Fruit fly (Drosophila melanogaster) whole organism, wandering third instar larva: ENCODE measurements around the gene ssp2.
A peak's percentile ranks its signal among the peaks of the same experiment; 100 is the strongest.

Experiments used
- Abd-B ChIP-seq: fragments of >200 bp; optimal IDR thresholded peaks from 2 replicates; lab custom pipeline; 2017; ENCODE audit warnings: missing biosample characterization, missing genetic modification characterization
- CG32264 ChIP-seq: fragments of 200-800 bp; sonication (Bioruptor generic); optimal IDR thresholded peaks from 2 replicates; lab custom pipeline; 2016; ENCODE audit warnings: missing biosample characterization, missing genetic modification characterization
- CG9705 ChIP-seq: fragments of 200-800 bp; sonication (Bioruptor generic); optimal IDR thresholded peaks from 2 replicates; lab custom pipeline; 2018; ENCODE audit warnings: missing biosample characterization, mild to moderate bottlenecking, missing genetic modification characterization
- CrebA ChIP-seq: fragments of 200-800 bp; sonication (Bioruptor generic); optimal IDR thresholded peaks from 2 replicates; lab custom pipeline; 2016; ENCODE audit warnings: missing biosample characterization, mild to moderate bottlenecking, missing genetic modification characterization, borderline replicate concordance
- Dfd ChIP-seq: fragments of >200 bp; optimal IDR thresholded peaks from 2 replicates; lab custom pipeline; 2017; ENCODE audit warnings: missing biosample characterization, missing genetic modification characterization
- Dif ChIP-seq: fragments of 200-275, 200-300 bp; sonication (Bioruptor generic); optimal IDR thresholded peaks from 2 replicates; lab custom pipeline; 2018; ENCODE audit warnings: missing biosample characterization, missing genetic modification characterization; ENCODE audit not compliant: partially characterized antibody
- GATAd ChIP-seq: sonication (Bioruptor generic); optimal IDR thresholded peaks from 2 replicates; lab custom pipeline; 2016; ENCODE audit warnings: missing biosample characterization, missing genetic modification characterization
- HLH106 ChIP-seq: fragments of 200-800 bp; optimal IDR thresholded peaks from 3 replicates; lab custom pipeline; 2019; ENCODE audit warnings: missing biosample characterization, mild to moderate bottlenecking, missing genetic modification characterization, moderate library complexity
- Hnf4 ChIP-seq: fragments of 200-800 bp; sonication (Bioruptor generic); optimal IDR thresholded peaks from 2 replicates; lab custom pipeline; 2016; ENCODE audit warnings: missing biosample characterization, mild to moderate bottlenecking, missing genetic modification characterization
- Hr78 ChIP-seq: fragments of >200 bp; optimal IDR thresholded peaks from 2 replicates; lab custom pipeline; 2017; ENCODE audit warnings: missing biosample characterization, missing genetic modification characterization
- Hr83 ChIP-seq: fragments of 200-300 bp; sonication (Bioruptor generic); optimal IDR thresholded peaks from 2 replicates; lab custom pipeline; 2016; ENCODE audit warnings: missing biosample characterization, mild to moderate bottlenecking, missing genetic modification characterization, moderate library complexity; ENCODE audit not compliant: poor library complexity, severe bottlenecking
- Jra ChIP-seq: sonication (Bioruptor generic); optimal IDR thresholded peaks from 2 replicates; lab custom pipeline; 2016; ENCODE audit warnings: missing biosample characterization, missing genetic modification characterization
- Mio ChIP-seq: sonication (Bioruptor generic); optimal IDR thresholded peaks from 2 replicates; lab custom pipeline; 2016; ENCODE audit warnings: missing biosample characterization, missing genetic modification characterization
- Myc ChIP-seq: fragments of >200 bp; optimal IDR thresholded peaks from 2 replicates; lab custom pipeline; 2017
- N ChIP-seq: fragments of >200 bp; optimal IDR thresholded peaks from 2 replicates; lab custom pipeline; 2018; ENCODE audit warnings: missing biosample characterization, missing external identifiers, missing genetic modification characterization
- OdsH ChIP-seq: fragments of 200-800 bp; sonication (Bioruptor generic); optimal IDR thresholded peaks from 2 replicates; lab custom pipeline; 2016; ENCODE audit warnings: missing biosample characterization, mild to moderate bottlenecking, missing genetic modification characterization
- Rel ChIP-seq, 2 experiments: fragments of 200-800 bp; sonication (Bioruptor generic) in 1 of 2; optimal IDR thresholded peaks; 2 replicates in 1 of 2; 3 replicates in 1 of 2; lab custom pipeline; 2016 to 2019; ENCODE audit warnings: mild to moderate bottlenecking in 2 of 2, missing biosample characterization in 2 of 2, missing genetic modification characterization in 2 of 2, moderate library complexity in 1 of 2
- Sp1 ChIP-seq: fragments of 200-800 bp; sonication (Bioruptor generic); optimal IDR thresholded peaks from 3 replicates; lab custom pipeline; 2019; ENCODE audit warnings: missing biosample characterization, mild to moderate bottlenecking, missing genetic modification characterization, moderate library complexity
- Vsx2 ChIP-seq: fragments of 200-300, 225-300 bp; sonication (Bioruptor generic); optimal IDR thresholded peaks from 2 replicates; lab custom pipeline; 2018; ENCODE audit warnings: missing biosample characterization, missing genetic modification characterization; ENCODE audit not compliant: partially characterized antibody
- br ChIP-seq: fragments of 200-800 bp; sonication (Bioruptor generic); optimal IDR thresholded peaks from 2 replicates; lab custom pipeline; 2016; ENCODE audit warnings: missing biosample characterization, missing genetic modification characterization
- brk ChIP-seq: fragments of 200-800 bp; sonication (Bioruptor generic); optimal IDR thresholded peaks from 2 replicates; lab custom pipeline; 2016; ENCODE audit warnings: missing biosample characterization, mild to moderate bottlenecking, missing genetic modification characterization
- dl ChIP-seq, 2 experiments: fragments of 175-275, 200-275 bp in 1 of 2; fragments of 200-275 bp in 1 of 2; sonication (Bioruptor generic); optimal IDR thresholded peaks; lab custom pipeline; 2018; ENCODE audit warnings: mild to moderate bottlenecking in 2 of 2, missing biosample characterization in 2 of 2, missing genetic modification characterization in 2 of 2, moderate library complexity in 2 of 2; ENCODE audit not compliant: partially characterized antibody in 2 of 2, insufficient read depth in 1 of 2
- dmrt93B ChIP-seq: fragments of 200-800 bp; sonication (Bioruptor generic); optimal IDR thresholded peaks from 2 replicates; lab custom pipeline; 2018; ENCODE audit warnings: missing biosample characterization, mild to moderate bottlenecking, missing genetic modification characterization
- dsf ChIP-seq: sonication (Bioruptor generic); optimal IDR thresholded peaks from 2 replicates; lab custom pipeline; 2016; ENCODE audit warnings: missing biosample characterization, missing genetic modification characterization, borderline replicate concordance
- ey ChIP-seq: fragments of 200-800 bp; sonication (Bioruptor generic); optimal IDR thresholded peaks from 2 replicates; lab custom pipeline; 2016; ENCODE audit warnings: missing biosample characterization, missing genetic modification characterization
- foxo ChIP-seq, 2 experiments: fragments of 200-800 bp; sonication (Bioruptor generic); optimal IDR thresholded peaks; 2 replicates in 1 of 2; 3 replicates in 1 of 2; lab custom pipeline; 2016 to 2017; ENCODE audit warnings: missing biosample characterization in 2 of 2, missing genetic modification characterization in 2 of 2
- fru ChIP-seq: fragments of 200-800 bp; sonication (Bioruptor generic); optimal IDR thresholded peaks from 3 replicates; lab custom pipeline; 2016; ENCODE audit warnings: missing biosample characterization, mild to moderate bottlenecking, missing genetic modification characterization
- h ChIP-seq: fragments of 200-800 bp; sonication (Bioruptor generic); optimal IDR thresholded peaks from 3 replicates; lab custom pipeline; 2016; ENCODE audit warnings: missing biosample characterization, mild to moderate bottlenecking, missing genetic modification characterization
- jim ChIP-seq: fragments of 175-275, 200-325 bp; sonication (Bioruptor generic); optimal IDR thresholded peaks from 2 replicates; lab custom pipeline; 2016; ENCODE audit warnings: missing biosample characterization, mild to moderate bottlenecking, missing genetic modification characterization
- lola ChIP-seq: fragments of >200 bp; optimal IDR thresholded peaks from 2 replicates; lab custom pipeline; 2017; ENCODE audit warnings: missing biosample characterization, missing genetic modification characterization
- pan ChIP-seq: fragments of >200 bp; optimal IDR thresholded peaks from 2 replicates; lab custom pipeline; 2017
- psq ChIP-seq: fragments of 200-800 bp; sonication (Bioruptor generic); optimal IDR thresholded peaks from 3 replicates; lab custom pipeline; 2017; ENCODE audit warnings: missing biosample characterization, mild to moderate bottlenecking, missing genetic modification characterization, moderate library complexity
- rgr ChIP-seq: fragments of 200-800 bp; sonication (Bioruptor generic); optimal IDR thresholded peaks from 3 replicates; lab custom pipeline; 2016; ENCODE audit warnings: missing biosample characterization, mild to moderate bottlenecking, missing genetic modification characterization
- sage ChIP-seq: fragments of 200-800 bp; sonication (Bioruptor generic); optimal IDR thresholded peaks from 2 replicates; lab custom pipeline; 2016; ENCODE audit warnings: missing biosample characterization, mild to moderate bottlenecking, missing genetic modification characterization
- sv ChIP-seq: fragments of 200-800 bp; sonication (Bioruptor generic); optimal IDR thresholded peaks from 3 replicates; lab custom pipeline; 2016; ENCODE audit warnings: missing biosample characterization, missing genetic modification characterization
- tai ChIP-seq: sonication (Bioruptor generic); optimal IDR thresholded peaks from 2 replicates; lab custom pipeline; 2016; ENCODE audit warnings: missing biosample characterization, missing genetic modification characterization
- usp ChIP-seq: fragments of >200 bp; optimal IDR thresholded peaks from 2 replicates; lab custom pipeline; 2017; ENCODE audit warnings: missing biosample characterization, missing genetic modification characterization
- woc ChIP-seq: sonication (Bioruptor generic); optimal IDR thresholded peaks from 2 replicates; lab custom pipeline; 2016; ENCODE audit warnings: missing biosample characterization, mild to moderate bottlenecking, missing genetic modification characterization

The ssp2 gene

DNA sequence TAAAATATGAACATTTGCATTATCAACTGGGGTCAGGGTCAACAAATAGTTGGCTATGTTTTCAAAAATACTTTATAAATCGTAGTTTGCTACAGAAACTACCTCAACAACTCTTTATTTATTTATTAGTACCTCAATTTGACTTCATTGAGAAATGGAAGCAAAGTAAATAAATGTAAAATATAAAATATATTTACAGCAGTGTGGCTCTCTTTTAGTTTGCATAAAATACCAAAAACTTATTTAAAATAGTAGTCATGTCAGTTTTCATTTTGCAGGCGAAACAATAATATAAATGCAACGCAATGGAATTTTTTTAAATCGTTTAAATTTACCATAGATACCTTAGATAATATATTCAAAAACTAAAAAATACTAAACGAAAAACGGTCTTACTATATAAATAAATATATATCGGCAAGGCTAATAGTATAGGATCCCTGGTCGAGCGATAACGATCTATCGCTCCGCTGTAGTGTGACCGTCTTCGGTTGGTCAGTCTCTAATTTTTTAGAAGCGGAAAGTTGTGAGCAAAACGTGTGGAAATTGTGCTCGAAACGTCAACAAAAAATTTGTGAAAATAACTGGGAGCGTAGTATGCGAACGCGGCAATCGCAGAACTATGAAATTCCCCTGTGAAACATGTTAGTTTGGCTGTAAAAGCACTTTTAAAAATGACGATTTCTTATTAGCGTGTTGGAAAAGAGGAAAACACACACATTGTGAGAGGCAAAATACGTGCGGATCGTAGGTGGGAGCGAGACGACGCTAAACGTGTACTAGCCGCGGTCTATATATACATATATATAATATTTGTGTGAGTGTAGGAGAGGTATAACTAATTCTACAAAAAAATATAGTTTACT, 36.9 kb downstream of the ssp2 start, which contains the start of the genes Nprl3 and upSET:
Gene Nprl3 (minus strand): TSS at position 223 of the 866 bp plus-strand sequence.
Gene upSET (plus strand): TSS at position 470 of the 866 bp plus-strand sequence.
- TF ChIP-seq Abd-B (GFP tag; lab: Kevin White, UChicago) (no peak), CrebA (GFP tag; lab: Kevin White, UChicago) (no peak), Vsx2 (no peak), ey (GFP tag; lab: Kevin White, UChicago) (no peak), CG32264 (GFP tag; lab: Kevin White, UChicago) (no peak), fru (no peak), Hr78 (GFP tag; lab: Kevin White, UChicago) (no peak), usp (GFP tag; lab: Kevin White, UChicago) (no peak), OdsH (GFP tag; lab: Kevin White, UChicago) (no peak), Hr83 (GFP tag; lab: Kevin White, UChicago) (no peak), Dfd (GFP tag; lab: Kevin White, UChicago) (no peak), brk (peak; percentile 38), dsf (GFP tag; lab: Kevin White, UChicago) (peak; percentile 32), Myc (lab: Kevin White, UChicago) (no peak), tai (GFP tag; lab: Kevin White, UChicago) (no peak), dl (GFP tag; optimal IDR thresholded peaks at IDR 0.05; lab: Kevin White, UChicago; ENCODE audit: insufficient read depth in 1 of 2, partially characterized antibody in 2 of 2) (no peak), Rel (GFP tag; optimal IDR thresholded peaks at IDR 0.05; lab: Kevin White, UChicago) (no peak), Rel (tag; optimal IDR thresholded peaks at IDR 0.05; lab: Kevin White, UChicago) (peak; percentile 89), N (GFP tag; lab: Kevin White, UChicago) (no peak), GATAd (no peak), jim (GFP tag; lab: Kevin White, UChicago) (no peak), br (GFP tag; lab: Kevin White, UChicago) (no peak), rgr (GFP tag; lab: Kevin White, UChicago) (peak; percentile 17), Mio (GFP tag; lab: Kevin White, UChicago) (no peak), sv (GFP tag; lab: Kevin White, UChicago) (peak; percentile 44), sage (GFP tag; lab: Kevin White, UChicago) (no peak), pan (lab: Kevin White, UChicago) (no peak), Hnf4 (GFP tag; lab: Kevin White, UChicago) (no peak), CG9705 (no peak), woc (GFP tag; lab: Kevin White, UChicago) (peak; percentile 23), lola (GFP tag; lab: Kevin White, UChicago) (no peak), Dif (GFP tag; lab: Kevin White, UChicago) (no peak), foxo (GFP tag; optimal IDR thresholded peaks at IDR 0.05; lab: Kevin White, UChicago) (no peak), Sp1 (peak; percentile 14), HLH106 (tag; lab: Kevin White, UChicago) (peak; percentile 14), dmrt93B (GFP tag; lab: Kevin White, UChicago) (no peak), Jra (GFP tag; lab: Kevin White, UChicago) (no peak), h (GFP tag; lab: Kevin White, UChicago) (no peak), psq (no peak)

dm6 chr3L:14002524-14003135, 37.6 kb downstream of the ssp2 start:
- TF ChIP-seq lola (GFP tag; lab: Kevin White, UChicago) (no peak), sage (GFP tag; lab: Kevin White, UChicago) (peak; percentile 28), GATAd (no peak), tai (GFP tag; lab: Kevin White, UChicago) (no peak), Jra (GFP tag; lab: Kevin White, UChicago) (peak; percentile 30), Dif (GFP tag; lab: Kevin White, UChicago) (peak; percentile 32), dmrt93B (GFP tag; lab: Kevin White, UChicago) (no peak), br (GFP tag; lab: Kevin White, UChicago) (peak; percentile 21), Rel (GFP tag; optimal IDR thresholded peaks at IDR 0.05; lab: Kevin White, UChicago) (no peak), Rel (tag; optimal IDR thresholded peaks at IDR 0.05; lab: Kevin White, UChicago) (peak; percentile 47), psq (peak; percentile 100)
